Worm (Caenorhabditis elegans) whole organism, L4/young adult: ENCODE data around the gene F17C11.12.

Experiments used
- dao-5 ChIP-seq: sonication (generic microtip); optimal IDR thresholded peaks from 2 replicates; lab custom pipeline; 2016; ENCODE audit warnings: missing genotype, missing genetic modification characterization, moderate library complexity, missing compliant biosample characterization
- him-1 ChIP-seq: sonication (generic microtip); optimal IDR thresholded peaks from 2 replicates; lab custom pipeline; 2016; ENCODE audit warnings: missing genotype, missing genetic modification reagents, missing genetic modification characterization, missing compliant biosample characterization

- TF ChIP-seq dao-5 (tag; lab: Kevin White, UChicago) (no peak), him-1 (tag; lab: Kevin White, UChicago) (no peak)
Measured at ce11 chrV:10909071-10909470, 27.6 kb downstream of the F17C11.12 start, which contains the start of gene zzz-1.
